Fruit fly (Drosophila melanogaster): Measurements from ENCODE around the gene Atg14.

Atg14 gene

dm6 chr3R:29068430-29069207 lies 47.6 kb upstream of the Atg14 start (continued):
- TF ChIP-seq ss (GFP tag; optimal IDR thresholded peaks at IDR 0.05) (no peak), Eip78C (GFP tag) (peak; percentile 35), esn (GFP tag; optimal IDR thresholded peaks at IDR 0.05) (peak; percentile 37), Eip75B (GFP tag; optimal IDR thresholded peaks at IDR 0.05) (no peak), CG11902 (GFP tag; optimal IDR thresholded peaks at IDR 0.05) (no peak), CG9139 (GFP tag; optimal IDR thresholded peaks at IDR 0.05) (no peak), Hr4 (GFP tag; optimal IDR thresholded peaks at IDR 0.05) (peak; percentile 23), CG6808 (GFP tag; optimal IDR thresholded peaks at IDR 0.05) (no peak), svp (GFP tag) (no peak), CG34406 (GFP tag; optimal IDR thresholded peaks at IDR 0.05) (no peak), CG3919 (GFP tag; optimal IDR thresholded peaks at IDR 0.05) (no peak), CG8319 (GFP tag; optimal IDR thresholded peaks at IDR 0.05) (no peak), dac (GFP tag; optimal IDR thresholded peaks at IDR 0.05) (no peak), Met (GFP tag; optimal IDR thresholded peaks at IDR 0.05) (peak; percentile 23), OdsH (GFP tag; optimal IDR thresholded peaks at IDR 0.05) (no peak), cyc (GFP tag; optimal IDR thresholded peaks at IDR 0.05) (no peak), Sox14 (GFP tag; optimal IDR thresholded peaks at IDR 0.05) (no peak), CG8119 (GFP tag; IDR thresholded peaks at IDR 0.05) (peak; percentile 35; the same call in 1 of the 3 replicates), CG1621 (tag; optimal IDR thresholded peaks at IDR 0.05) (no peak), achi (GFP tag; optimal IDR thresholded peaks at IDR 0.05) (no peak), CG8632 (GFP tag; optimal IDR thresholded peaks at IDR 0.05) (no peak), CG11762 (GFP tag; optimal IDR thresholded peaks at IDR 0.05; ENCODE audit: insufficient read depth) (peak; percentile 2), CG15336 (GFP tag; IDR thresholded peaks at IDR 0.05) (peak; percentile 34; the same call in 1 of the 2 replicates), Eip93F (GFP tag; optimal IDR thresholded peaks at IDR 0.05) (no peak), Lpt (GFP tag; optimal IDR thresholded peaks at IDR 0.05) (no peak)

dm6 chr3R:29069208-29070072 lies 46.8 kb upstream of the Atg14 start:
- TF ChIP-seq eg (GFP tag; IDR thresholded peaks at IDR 0.05): 0 out of 3 replicates have a peak, but pooled peaks have one; percentile 0
- peak; percentile 47 for TF ChIP-seq svp (GFP tag)
- TF ChIP-seq CG6854 (GFP tag; optimal IDR thresholded peaks at IDR 0.05): peak; percentile 17
- TF ChIP-seq Eip78C (GFP tag): peak; percentile 30
- no peak for TF ChIP-seq CG11762 (GFP tag; optimal IDR thresholded peaks at IDR 0.05; ENCODE audit: insufficient read depth)

- TF ChIP-seq CG8632 (GFP tag; optimal IDR thresholded peaks at IDR 0.05) (no peak), CG8119 (GFP tag; IDR thresholded peaks at IDR 0.05) (no peak), CG6163 (GFP tag; IDR thresholded peaks at IDR 0.05) (no peak), dac (GFP tag; optimal IDR thresholded peaks at IDR 0.05) (no peak), CG3919 (GFP tag; optimal IDR thresholded peaks at IDR 0.05) (no peak), cyc (GFP tag; optimal IDR thresholded peaks at IDR 0.05) (no peak), svp (GFP tag) (peak; percentile 40), fkh (GFP tag; optimal IDR thresholded peaks at IDR 0.05) (peak; percentile 66), OdsH (GFP tag; optimal IDR thresholded peaks at IDR 0.05) (no peak), esn (GFP tag; optimal IDR thresholded peaks at IDR 0.05) (no peak), CG15336 (GFP tag; IDR thresholded peaks at IDR 0.05) (no peak), Ets21C (GFP tag; optimal IDR thresholded peaks at IDR 0.05) (no peak), vri (GFP tag; optimal IDR thresholded peaks at IDR 0.05) (peak; percentile 17)
These were observed 45.0 kb upstream of the Atg14 start for dm6 chr3R:29071141-29071540.

- TF ChIP-seq Blimp-1 (GFP tag; optimal IDR thresholded peaks at IDR 0.05) (no peak), lz (GFP tag; optimal IDR thresholded peaks at IDR 0.05) (no peak), dsx (GFP tag; optimal IDR thresholded peaks at IDR 0.05; ENCODE audit: poor library complexity, severe bottlenecking) (peak; percentile 35), Sox102F (GFP tag; optimal IDR thresholded peaks at IDR 0.05) (no peak), CG4318 (GFP tag; optimal IDR thresholded peaks at IDR 0.05) (no peak), CG32006 (GFP tag; optimal IDR thresholded peaks at IDR 0.05) (peak; percentile 19), Hr39 (GFP tag; optimal IDR thresholded peaks at IDR 0.05) (no peak), Eip75B (GFP tag; optimal IDR thresholded peaks at IDR 0.05) (peak; percentile 21), OdsH (GFP tag; optimal IDR thresholded peaks at IDR 0.05) (peak; percentile 22), CG31627 (GFP tag; optimal IDR thresholded peaks at IDR 0.05) (no peak), Ets96B (tag; optimal IDR thresholded peaks at IDR 0.05) (peak; percentile 52), Sox14 (GFP tag; optimal IDR thresholded peaks at IDR 0.05) (peak; percentile 40), CG6808 (GFP tag; optimal IDR thresholded peaks at IDR 0.05) (peak; percentile 14), esn (GFP tag; optimal IDR thresholded peaks at IDR 0.05) (no peak), Eip93F (GFP tag; optimal IDR thresholded peaks at IDR 0.05) (no peak), CG3032 (tag; optimal IDR thresholded peaks at IDR 0.05) (peak; percentile 43), CG10631 (GFP tag; optimal IDR thresholded peaks at IDR 0.05) (peak; percentile 5)
These were observed 43.4 kb upstream of the Atg14 start for dm6 chr3R:29072834-29073233.

Data from whole organism, prepupa.